Worm (Caenorhabditis elegans) whole organism, L4/young adult: ENCODE data around the gene pgp-6.

Source experiments
- W03F9.2 ChIP-seq: fragments of 150-350 bp; optimal IDR thresholded peaks from 2 replicates; lab custom pipeline; 2014; ENCODE audit warnings: missing biosample characterization, missing genetic modification characterization
- dao-5 ChIP-seq: sonication (generic microtip); optimal IDR thresholded peaks from 2 replicates; lab custom pipeline; 2016; ENCODE audit warnings: missing genotype, missing genetic modification characterization, moderate library complexity, missing compliant biosample characterization

DNA sequence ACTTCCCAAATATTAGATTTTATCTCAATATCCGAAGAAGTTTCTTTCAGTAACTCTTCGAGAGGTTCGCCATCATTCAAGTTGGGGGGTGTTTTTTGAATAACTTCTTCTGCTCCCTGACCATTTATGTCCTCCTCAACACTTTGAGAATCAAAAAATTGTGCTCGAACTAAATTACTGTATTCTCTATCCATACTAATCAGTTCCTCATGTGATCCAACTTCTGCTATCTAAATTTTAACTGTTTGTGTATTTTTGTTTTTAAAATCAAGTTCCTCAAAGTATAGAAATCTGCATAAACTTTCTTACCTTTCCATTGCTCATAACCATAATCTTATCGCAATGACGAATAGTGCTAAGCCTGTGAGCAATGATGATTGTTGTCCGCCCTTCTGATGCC lies 15.6 kb downstream of the pgp-6 start:
- no peak for TF ChIP-seq W03F9.2 (tag; lab: Kevin White, UChicago)
- TF ChIP-seq dao-5 (tag; lab: Kevin White, UChicago), result no peak
